Worm (Caenorhabditis elegans) whole organism, L3 larva: Measurements from ENCODE around the gene rev-1.
A peak's percentile ranks its signal among the peaks of the same experiment; 100 is the strongest.

Experiments
- ama-1 ChIP-seq: fragments of 150-350 bp; optimal IDR thresholded peaks from 2 replicates; lab custom pipeline; 2018
- daf-12 ChIP-seq: fragments of 150-350 bp; optimal IDR thresholded peaks from 2 replicates; lab custom pipeline; 2014; ENCODE audit warnings: missing biosample characterization, missing genetic modification reagents, missing genetic modification characterization
- egl-27 ChIP-seq: sonication (generic microtip); optimal IDR thresholded peaks from 4 replicates; lab custom pipeline; 2017; ENCODE audit warnings: missing biosample characterization, missing genetic modification reagents, missing genetic modification characterization
- elt-3 ChIP-seq, 3 experiments: fragments of 150-350 bp in 1 of 3; sonication (generic microtip) in 2 of 3; optimal IDR thresholded peaks; 2 replicates in 2 of 3; 4 replicates in 1 of 3; lab custom pipeline; 2014 to 2017; ENCODE audit warnings: missing biosample characterization in 3 of 3, missing genetic modification characterization in 3 of 3
- fkh-10 ChIP-seq: sonication (generic microtip); optimal IDR thresholded peaks from 2 replicates; lab custom pipeline; 2017; ENCODE audit warnings: missing biosample characterization, missing genetic modification reagents, missing genetic modification characterization
- lin-39 ChIP-seq: fragments of 150-350 bp; optimal IDR thresholded peaks from 2 replicates; lab custom pipeline; 2018; ENCODE audit warnings: missing biosample characterization, missing genetic modification reagents, missing genetic modification characterization
- nhr-11 ChIP-seq: fragments of 150-350 bp; optimal IDR thresholded peaks from 2 replicates; lab custom pipeline; 2014; ENCODE audit warnings: missing biosample characterization, missing genetic modification characterization
- skn-1 ChIP-seq: fragments of 150-350 bp; optimal IDR thresholded peaks from 2 replicates; lab custom pipeline; 2014; ENCODE audit warnings: missing biosample characterization, missing genetic modification characterization
- tbx-2 ChIP-seq: sonication (generic microtip); optimal IDR thresholded peaks from 2 replicates; lab custom pipeline; 2016; ENCODE audit warnings: mild to moderate bottlenecking, missing genetic modification characterization, missing compliant biosample characterization
- ztf-11 ChIP-seq: fragments of 150-350 bp; optimal IDR thresholded peaks from 2 replicates; lab custom pipeline; 2014; ENCODE audit warnings: missing biosample characterization, missing genetic modification characterization
- ztf-4 ChIP-seq: fragments of 150-350 bp; optimal IDR thresholded peaks from 2 replicates; lab custom pipeline; 2014; ENCODE audit warnings: missing biosample characterization, missing genetic modification characterization

ce11 chrII:7895190-7895589, 5.2 kb upstream of the rev-1 start:
- TF ChIP-seq fkh-10 (no peak), egl-27 (tag; lab: Kevin White, UChicago) (no peak), daf-12 (no peak), ztf-11 (tag; lab: Kevin White, UChicago) (no peak), ztf-4 (tag; lab: Kevin White, UChicago) (no peak), lin-39 (tag; lab: Kevin White, UChicago) (peak; percentile 66), tbx-2 (no peak), elt-3 (tag; optimal IDR thresholded peaks at IDR 0.05; lab: Kevin White, UChicago) (no peak), ama-1 (lab: Kevin White, UChicago) (no peak), nhr-11 (tag; lab: Kevin White, UChicago) (no peak), skn-1 (tag; lab: Kevin White, UChicago) (no peak)
